Worm (Caenorhabditis elegans): ENCODE data around the gene F35H12.6.

DNA sequence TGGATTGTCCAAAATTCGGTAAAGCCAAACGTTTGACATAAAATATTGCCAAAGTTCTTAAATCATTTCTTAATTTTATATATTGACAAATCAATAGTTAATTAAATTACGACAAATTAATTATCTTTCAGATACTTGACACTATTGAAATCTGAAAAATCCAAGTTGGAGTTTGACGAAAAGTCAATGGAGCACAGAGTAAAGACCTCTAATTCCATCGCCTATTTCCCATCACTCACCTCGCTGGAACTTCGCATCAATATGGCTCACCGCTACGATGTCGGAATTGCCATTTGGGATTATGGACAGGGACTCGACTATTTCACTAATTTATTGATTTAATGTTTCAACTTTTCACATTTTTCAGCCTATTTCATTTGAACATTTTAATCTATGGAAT, 47.0 kb downstream of the F35H12.6 start:
- TF ChIP-seq W03F9.2 (tag; optimal IDR thresholded peaks at IDR 0.05) (no peak), him-1 (tag; optimal IDR thresholded peaks at IDR 0.05) (no peak), dao-5 (tag; optimal IDR thresholded peaks at IDR 0.05) (no peak)
